Fruit fly (Drosophila melanogaster) whole organism, prepupa: Measurements from ENCODE around the gene CG9727.

Experiments
- Blimp-1 ChIP-seq: fragments of 200-800 bp; sonication (Bioruptor generic); optimal IDR thresholded peaks from 3 replicates; lab custom pipeline; 2017; ENCODE audit warnings: missing biosample characterization, missing genetic modification characterization, mild to moderate bottlenecking, moderate library complexity, missing genetic modification reagents
- CG10631 ChIP-seq: fragments of 200-800 bp; sonication (Bioruptor generic); optimal IDR thresholded peaks from 2 replicates; lab custom pipeline; 2016; ENCODE audit warnings: missing biosample characterization, missing genetic modification characterization
- CG10669 ChIP-seq: fragments of 200-800 bp; sonication (Bioruptor generic); optimal IDR thresholded peaks from 3 replicates; lab custom pipeline; 2018; ENCODE audit warnings: missing biosample characterization, mild to moderate bottlenecking, missing genetic modification characterization, moderate library complexity
- CG11762 ChIP-seq: fragments of 200-800 bp; sonication (Bioruptor generic); optimal IDR thresholded peaks from 3 replicates; lab custom pipeline; 2016; ENCODE audit warnings: missing biosample characterization, missing genetic modification characterization; ENCODE audit not compliant: insufficient read depth
- CG11902 ChIP-seq: fragments of 200-800 bp; sonication (Bioruptor generic); optimal IDR thresholded peaks from 3 replicates; lab custom pipeline; 2016; ENCODE audit warnings: missing biosample characterization, missing genetic modification characterization
- CG16779 ChIP-seq: fragments of 200-800 bp; sonication (Bioruptor generic); optimal IDR thresholded peaks from 3 replicates; lab custom pipeline; 2017; ENCODE audit warnings: missing biosample characterization, mild to moderate bottlenecking, missing genetic modification characterization
- CG3032 ChIP-seq: fragments of 200-800 bp; optimal IDR thresholded peaks from 2 replicates; lab custom pipeline; 2019; ENCODE audit warnings: missing biosample characterization, mild to moderate bottlenecking, missing genetic modification characterization, moderate library complexity
- CG31627 ChIP-seq: fragments of 200-800 bp; sonication (Bioruptor generic); optimal IDR thresholded peaks from 3 replicates; lab custom pipeline; 2016; ENCODE audit warnings: missing biosample characterization, missing genetic modification characterization
- CG32006 ChIP-seq: fragments of 200-800 bp; sonication (Bioruptor generic); optimal IDR thresholded peaks from 3 replicates; lab custom pipeline; 2017; ENCODE audit warnings: missing biosample characterization, mild to moderate bottlenecking, missing genetic modification characterization
- CG34406 ChIP-seq: fragments of 200-800 bp; sonication (Bioruptor generic); optimal IDR thresholded peaks from 3 replicates; lab custom pipeline; 2016; ENCODE audit warnings: missing biosample characterization, missing genetic modification characterization
- CG3919 ChIP-seq: fragments of 200-800 bp; sonication (Bioruptor generic); optimal IDR thresholded peaks from 3 replicates; lab custom pipeline; 2016; ENCODE audit warnings: missing biosample characterization, missing genetic modification characterization
- CG4318 ChIP-seq: fragments of 200-800 bp; sonication (Bioruptor generic); optimal IDR thresholded peaks from 3 replicates; lab custom pipeline; 2017; ENCODE audit warnings: missing biosample characterization, mild to moderate bottlenecking, missing genetic modification characterization
- CG6276 ChIP-seq: fragments of 200-800 bp; sonication (Bioruptor generic); optimal IDR thresholded peaks from 2 replicates; lab custom pipeline; 2017; ENCODE audit warnings: missing biosample characterization, mild to moderate bottlenecking, missing genetic modification characterization
- CG6792 ChIP-seq: fragments of 200-800 bp; sonication (Bioruptor generic); optimal IDR thresholded peaks from 3 replicates; lab custom pipeline; 2016; ENCODE audit warnings: missing biosample characterization, missing genetic modification characterization
- CG6808 ChIP-seq: fragments of 200-800 bp; sonication (Bioruptor generic); optimal IDR thresholded peaks from 3 replicates; lab custom pipeline; 2017; ENCODE audit warnings: missing biosample characterization, missing genetic modification characterization, mild to moderate bottlenecking, moderate library complexity, missing genetic modification reagents
- CG8632 ChIP-seq: fragments of 200-800 bp; sonication (Bioruptor generic); optimal IDR thresholded peaks from 3 replicates; lab custom pipeline; 2016; ENCODE audit warnings: missing biosample characterization, missing genetic modification characterization
- CG9139 ChIP-seq: fragments of 200-800 bp; sonication (Bioruptor generic); optimal IDR thresholded peaks from 3 replicates; lab custom pipeline; 2017; ENCODE audit warnings: missing biosample characterization, mild to moderate bottlenecking, missing genetic modification characterization
- Eip75B ChIP-seq: fragments of 200-800 bp; sonication (Bioruptor generic); optimal IDR thresholded peaks from 3 replicates; lab custom pipeline; 2016; ENCODE audit warnings: missing biosample characterization, missing genetic modification characterization
- Eip78C ChIP-seq: fragments of 200-800 bp; sonication (Bioruptor generic); peaks from one replicate; lab custom pipeline; 2016; ENCODE audit warnings: missing biosample characterization, missing genetic modification characterization
- Eip93F ChIP-seq: fragments of 200-800 bp; sonication (Bioruptor generic); optimal IDR thresholded peaks from 2 replicates; lab custom pipeline; 2016; ENCODE audit warnings: missing biosample characterization, mild to moderate bottlenecking, missing genetic modification characterization
- Ets96B ChIP-seq: fragments of 200-800 bp; optimal IDR thresholded peaks from 2 replicates; lab custom pipeline; 2019; ENCODE audit warnings: missing biosample characterization, mild to moderate bottlenecking, missing genetic modification characterization, moderate library complexity
- Hr38 ChIP-seq: sonication (Bioruptor generic); optimal IDR thresholded peaks from 2 replicates; lab custom pipeline; 2016; ENCODE audit warnings: missing biosample characterization, missing genetic modification characterization
- Hr39 ChIP-seq: fragments of 200-800 bp; sonication (Bioruptor generic); optimal IDR thresholded peaks from 2 replicates; lab custom pipeline; 2016; ENCODE audit warnings: missing biosample characterization, missing genetic modification characterization
- Lpt ChIP-seq: fragments of 200-800 bp; sonication (Bioruptor generic); optimal IDR thresholded peaks from 3 replicates; lab custom pipeline; 2016; ENCODE audit warnings: missing biosample characterization, missing genetic modification characterization
- Met ChIP-seq: fragments of 200-800 bp; sonication (Bioruptor generic); optimal IDR thresholded peaks from 3 replicates; lab custom pipeline; 2016; ENCODE audit warnings: missing biosample characterization, missing genetic modification characterization
- OdsH ChIP-seq: fragments of 200-800 bp; sonication (Bioruptor generic); optimal IDR thresholded peaks from 3 replicates; lab custom pipeline; 2016; ENCODE audit warnings: missing biosample characterization, missing genetic modification characterization
- Sox102F ChIP-seq: fragments of 200-800 bp; sonication (Bioruptor generic); optimal IDR thresholded peaks from 2 replicates; lab custom pipeline; 2016; ENCODE audit warnings: missing biosample characterization, mild to moderate bottlenecking, missing genetic modification characterization
- Sox14 ChIP-seq: fragments of 200-800 bp; sonication (Bioruptor generic); optimal IDR thresholded peaks from 3 replicates; lab custom pipeline; 2016; ENCODE audit warnings: missing biosample characterization, missing genetic modification characterization
- Sox15 ChIP-seq: fragments of 200-800 bp; sonication (Bioruptor generic); optimal IDR thresholded peaks from 3 replicates; lab custom pipeline; 2016; ENCODE audit warnings: missing biosample characterization, missing genetic modification characterization
- achi ChIP-seq: fragments of 200-800 bp; sonication (Bioruptor generic); optimal IDR thresholded peaks from 3 replicates; lab custom pipeline; 2016; ENCODE audit warnings: missing biosample characterization, missing genetic modification characterization
- acj6 ChIP-seq: fragments of 200-800 bp; sonication (Bioruptor generic); optimal IDR thresholded peaks from 3 replicates; lab custom pipeline; 2016; ENCODE audit warnings: missing biosample characterization, missing genetic modification characterization
- cyc ChIP-seq: fragments of 200-800 bp; sonication (Bioruptor generic); optimal IDR thresholded peaks from 3 replicates; lab custom pipeline; 2016; ENCODE audit warnings: missing biosample characterization, missing genetic modification characterization
- dac ChIP-seq: fragments of 200-800 bp; sonication (Bioruptor generic); optimal IDR thresholded peaks from 2 replicates; lab custom pipeline; 2017; ENCODE audit warnings: missing biosample characterization, mild to moderate bottlenecking, missing genetic modification characterization
- dsx ChIP-seq: fragments of 200-800 bp; optimal IDR thresholded peaks from 3 replicates; lab custom pipeline; 2019; ENCODE audit warnings: missing biosample characterization, mild to moderate bottlenecking, missing genetic modification characterization, moderate library complexity; ENCODE audit not compliant: poor library complexity, severe bottlenecking
- eg ChIP-seq: fragments of 200-800 bp; sonication (Bioruptor generic); IDR thresholded peaks from 3 replicates; pipeline ENCODE4 v1.3.6; 2022; ENCODE audit warnings: missing biosample characterization, missing genetic modification characterization
- esn ChIP-seq: fragments of 200-800 bp; sonication (Bioruptor generic); optimal IDR thresholded peaks from 2 replicates; lab custom pipeline; 2016; ENCODE audit warnings: missing biosample characterization, mild to moderate bottlenecking, missing genetic modification characterization, moderate library complexity
- fd59A ChIP-seq: fragments of 200-800 bp; sonication (Bioruptor generic); optimal IDR thresholded peaks from 2 replicates; lab custom pipeline; 2017; ENCODE audit warnings: missing biosample characterization, mild to moderate bottlenecking, missing genetic modification characterization, missing genetic modification reagents
- fd85E ChIP-seq: fragments of 200-800 bp; sonication (Bioruptor generic); optimal IDR thresholded peaks from 3 replicates; lab custom pipeline; 2016; ENCODE audit warnings: missing biosample characterization, missing genetic modification characterization
- fkh ChIP-seq: fragments of 200-800 bp; sonication (Bioruptor generic); optimal IDR thresholded peaks from 3 replicates; lab custom pipeline; 2017; ENCODE audit warnings: missing biosample characterization, mild to moderate bottlenecking, missing genetic modification characterization, moderate library complexity
- lz ChIP-seq: fragments of 200-800 bp; sonication (Bioruptor generic); optimal IDR thresholded peaks from 3 replicates; lab custom pipeline; 2016; ENCODE audit warnings: missing biosample characterization, missing genetic modification characterization
- spab ChIP-seq: fragments of 200-800 bp; sonication (Bioruptor generic); optimal IDR thresholded peaks from 2 replicates; lab custom pipeline; 2017; ENCODE audit warnings: missing biosample characterization, mild to moderate bottlenecking, missing genetic modification characterization, missing genetic modification reagents
- ss ChIP-seq, 2 experiments: fragments of 200-800 bp; sonication (Bioruptor generic); optimal IDR thresholded peaks; 2 replicates in 1 of 2; 3 replicates in 1 of 2; lab custom pipeline; 2017 to 2018; ENCODE audit warnings: mild to moderate bottlenecking in 2 of 2, missing biosample characterization in 2 of 2, missing genetic modification characterization in 2 of 2, moderate library complexity in 1 of 2
- svp ChIP-seq: fragments of 200-800 bp; sonication (Bioruptor generic); peaks from one replicate; lab custom pipeline; 2016; ENCODE audit warnings: missing biosample characterization, missing genetic modification characterization
- topi ChIP-seq: fragments of 200-800 bp; sonication (Bioruptor generic); optimal IDR thresholded peaks from 3 replicates; lab custom pipeline; 2016; ENCODE audit warnings: missing biosample characterization, missing genetic modification characterization

Gene CG9727

dm6 chr3R:6405674-6406565 lies 50.6 kb downstream of the CG9727 start, which contains the start of gene Dmtn (continued):
- peak; percentile 55 for TF ChIP-seq Eip78C (GFP tag; lab: Kevin White, UChicago)
- TF ChIP-seq fd85E (GFP tag; lab: Kevin White, UChicago) = no peak
- peak; percentile 59 for TF ChIP-seq CG3919 (GFP tag; lab: Kevin White, UChicago)
- TF ChIP-seq Sox102F (GFP tag; lab: Kevin White, UChicago) = peak; percentile 9
- TF ChIP-seq dsx (GFP tag; lab: Kevin White, UChicago) = peak; percentile 63
- no peak for TF ChIP-seq Ets96B (tag; lab: Kevin White, UChicago)
- TF ChIP-seq svp (GFP tag; lab: Kevin White, UChicago) = peak; percentile 73
- TF ChIP-seq CG11902 (GFP tag; lab: Kevin White, UChicago) = no peak
- TF ChIP-seq topi (GFP tag; lab: Kevin White, UChicago) = no peak
- no peak for TF ChIP-seq Lpt (GFP tag; lab: Kevin White, UChicago)
- TF ChIP-seq cyc (GFP tag; lab: Kevin White, UChicago) = no peak
- no peak for TF ChIP-seq esn (GFP tag; lab: Kevin White, UChicago)
- no peak for TF ChIP-seq CG31627
- TF ChIP-seq CG34406 = peak; percentile 15
- peak; percentile 21 for TF ChIP-seq CG32006 (GFP tag; lab: Kevin White, UChicago)
- TF ChIP-seq CG11762 (GFP tag; lab: Kevin White, UChicago) = no peak
- TF ChIP-seq Sox15 (GFP tag; lab: Kevin White, UChicago) = no peak
- peak; percentile 37 for TF ChIP-seq CG16779 (tag; lab: Kevin White, UChicago)
- no peak for TF ChIP-seq CG6276 (GFP tag; lab: Kevin White, UChicago)
- TF ChIP-seq fd59A (GFP tag; lab: Kevin White, UChicago) = no peak
- no peak for TF ChIP-seq acj6
- no peak for TF ChIP-seq CG8632 (GFP tag; lab: Kevin White, UChicago)
- TF ChIP-seq dac (GFP tag; lab: Kevin White, UChicago) = no peak
- no peak for TF ChIP-seq CG6792 (GFP tag; lab: Kevin White, UChicago)
- TF ChIP-seq achi = peak; percentile 29
- TF ChIP-seq CG6808 (GFP tag; lab: Kevin White, UChicago) = no peak
- no peak for TF ChIP-seq Hr38

dm6 chr3R:6405239-6405638 lies 51.2 kb downstream of the CG9727 start:
- no peak for TF ChIP-seq Blimp-1
- no peak for TF ChIP-seq CG34406
- peak; percentile 62 for TF ChIP-seq Eip78C (GFP tag; lab: Kevin White, UChicago)
- TF ChIP-seq fkh (GFP tag; lab: Kevin White, UChicago) = no peak
- no peak for TF ChIP-seq Ets96B (tag; lab: Kevin White, UChicago)
- no peak for TF ChIP-seq spab (GFP tag; lab: Kevin White, UChicago)
- TF ChIP-seq svp (GFP tag; lab: Kevin White, UChicago) = peak; percentile 50
- no peak for TF ChIP-seq cyc (GFP tag; lab: Kevin White, UChicago)
- no peak for TF ChIP-seq acj6
- TF ChIP-seq fd85E (GFP tag; lab: Kevin White, UChicago) = peak; percentile 35
- no peak for TF ChIP-seq ss (GFP tag; optimal IDR thresholded peaks at IDR 0.05; lab: Kevin White, UChicago)
- no peak for TF ChIP-seq eg
- TF ChIP-seq Eip93F (GFP tag; lab: Kevin White, UChicago) = no peak

- TF ChIP-seq CG3032 (tag; lab: Kevin White, UChicago) (peak; percentile 53), CG6276 (GFP tag; lab: Kevin White, UChicago) (peak; percentile 74), lz (peak; percentile 68), Hr39 (GFP tag; lab: Kevin White, UChicago) (peak; percentile 71), dsx (GFP tag; lab: Kevin White, UChicago) (peak; percentile 45), Hr38 (no peak), spab (GFP tag; lab: Kevin White, UChicago) (peak; percentile 23), Eip75B (GFP tag; lab: Kevin White, UChicago) (peak; percentile 78), svp (GFP tag; lab: Kevin White, UChicago) (peak; percentile 84), Met (GFP tag; lab: Kevin White, UChicago) (peak; percentile 67), CG34406 (peak; percentile 70), Sox14 (GFP tag; lab: Kevin White, UChicago) (peak; percentile 80), ss (GFP tag; optimal IDR thresholded peaks at IDR 0.05; lab: Kevin White, UChicago) (peak; percentile 15), acj6 (peak; percentile 78), CG10669 (peak; percentile 64), CG8632 (GFP tag; lab: Kevin White, UChicago) (peak; percentile 73), eg (peak; percentile 93), cyc (GFP tag; lab: Kevin White, UChicago) (peak; percentile 73), CG9139 (GFP tag; lab: Kevin White, UChicago) (no peak), OdsH (GFP tag; lab: Kevin White, UChicago) (peak; percentile 76), CG4318 (GFP tag; lab: Kevin White, UChicago) (peak; percentile 61), CG10631 (GFP tag; lab: Kevin White, UChicago) (peak; percentile 75), CG31627 (peak; percentile 79)
These were observed 52.3 kb downstream of the CG9727 start for dm6 chr3R:6404174-6404573.
